Worm (Caenorhabditis elegans) whole organism, midembryonic: ENCODE data around the gene str-256.

Source experiments
- cog-1 ChIP-seq: sonication (generic microtip); optimal IDR thresholded peaks from 2 replicates; lab custom pipeline; 2016; ENCODE audit warnings: missing genetic modification characterization, missing compliant biosample characterization
- tab-1 ChIP-seq: fragments of 200-800 bp; sonication (Bioruptor generic); IDR thresholded peaks from 2 replicates; pipeline ENCODE4 v1.3.6; 2022; ENCODE audit warnings: missing genetic modification characterization, missing compliant biosample characterization
- ztf-23 ChIP-seq: fragments of 200-800 bp; sonication (Bioruptor generic); IDR thresholded peaks from 2 replicates; pipeline ENCODE4 v1.3.6; 2022; ENCODE audit warnings: missing genetic modification reagents, missing genetic modification characterization, missing compliant biosample characterization

ce11 chrV:484285-484890 lies 16.7 kb downstream of the str-256 start, which contains the start of gene nhr-212:
- TF ChIP-seq cog-1, result no peak
- TF ChIP-seq ztf-23 (GFP tag; lab: Robert Waterston, UW), result no peak
- TF ChIP-seq tab-1, result no peak
